Worm (Caenorhabditis elegans) whole organism, L3 larva: ENCODE data around the gene nhr-46.

Experiments
- fos-1 ChIP-seq: fragments of 150-350 bp; optimal IDR thresholded peaks from 2 replicates; lab custom pipeline; 2014; ENCODE audit warnings: missing biosample characterization, missing genetic modification characterization
- lin-39 ChIP-seq: fragments of 150-350 bp; optimal IDR thresholded peaks from 2 replicates; lab custom pipeline; 2018; ENCODE audit warnings: missing biosample characterization, missing genetic modification reagents, missing genetic modification characterization
- nfya-1 ChIP-seq: sonication (generic microtip); optimal IDR thresholded peaks from 2 replicates; lab custom pipeline; 2017; ENCODE audit warnings: missing genetic modification characterization, mild to moderate bottlenecking, missing compliant biosample characterization, antibody characterized with exemption, moderate library complexity; ENCODE audit not compliant: insufficient read depth
- nhr-237 ChIP-seq: fragments of 150-350 bp; optimal IDR thresholded peaks from 2 replicates; lab custom pipeline; 2014; ENCODE audit warnings: missing biosample characterization, missing genetic modification characterization
- nhr-28 ChIP-seq: fragments of 150-350 bp; optimal IDR thresholded peaks from 2 replicates; lab custom pipeline; 2014; ENCODE audit warnings: missing biosample characterization, missing genetic modification characterization
- nhr-77 ChIP-seq: fragments of 150-350 bp; optimal IDR thresholded peaks from 2 replicates; lab custom pipeline; 2014; ENCODE audit warnings: missing biosample characterization, missing genetic modification characterization
- sea-2 ChIP-seq: fragments of 150-350 bp; sonication (generic microtip); optimal IDR thresholded peaks from 4 replicates; lab custom pipeline; 2014; ENCODE audit warnings: missing biosample characterization, missing genetic modification reagents, missing genetic modification characterization
- skn-1 ChIP-seq: fragments of 150-350 bp; optimal IDR thresholded peaks from 2 replicates; lab custom pipeline; 2014; ENCODE audit warnings: missing biosample characterization, missing genetic modification characterization
- unc-39 ChIP-seq: sonication (generic microtip); optimal IDR thresholded peaks from 4 replicates; lab custom pipeline; 2017; ENCODE audit warnings: missing biosample characterization, missing genetic modification characterization
- ztf-11 ChIP-seq: fragments of 150-350 bp; optimal IDR thresholded peaks from 2 replicates; lab custom pipeline; 2014; ENCODE audit warnings: missing biosample characterization, missing genetic modification characterization

DNA sequence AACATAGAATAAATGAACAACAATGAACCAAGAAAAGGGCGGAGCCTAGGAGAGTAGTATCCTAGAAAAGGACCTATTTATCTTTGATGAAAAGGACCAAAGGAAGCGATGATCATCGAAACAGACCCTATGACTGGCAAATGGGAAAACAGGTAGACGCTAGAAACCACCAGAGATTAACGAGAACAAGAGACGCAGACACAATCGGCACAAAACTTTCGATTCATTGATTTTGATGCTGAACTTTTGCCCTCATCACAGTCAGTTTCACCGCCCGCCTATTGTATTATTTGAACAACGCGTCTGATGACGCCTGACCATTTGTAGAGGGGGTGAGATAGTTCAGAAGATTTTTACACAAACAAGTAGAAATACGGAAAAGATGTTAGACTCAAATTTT lies 8.0 kb upstream of the nhr-46 start:
- TF ChIP-seq lin-39 (tag; lab: Kevin White, UChicago) (no peak), nhr-237 (tag; lab: Kevin White, UChicago) (no peak), ztf-11 (no peak), nhr-28 (tag; lab: Kevin White, UChicago) (no peak), nfya-1 (tag; lab: Kevin White, UChicago) (peak; percentile 7), skn-1 (no peak), fos-1 (no peak), unc-39 (tag; lab: Kevin White, UChicago) (no peak), nhr-77 (tag; lab: Kevin White, UChicago) (no peak), sea-2 (GFP tag; lab: Kevin White, UChicago) (no peak)
